Worm (Caenorhabditis elegans): ENCODE results near the gene cth-1.

Gene cth-1

ce11 chrV:16075250-16075709, 25.2 kb upstream of the cth-1 start, which contains the start of the genes F14H3.12 and srj-29 (continued):
- TF ChIP-seq ttx-3 (tag; optimal IDR thresholded peaks at IDR 0.05) (no peak), unc-3 (GFP tag; conservative IDR thresholded peaks at IDR 0.05) (no peak), unc-3 (tag; optimal IDR thresholded peaks at IDR 0.05) (no peak), unc-86 (tag; optimal IDR thresholded peaks at IDR 0.05) (no peak)

ce11 chrV:16080039-16080438, 20.4 kb upstream of the cth-1 start:
- no peak for TF ChIP-seq ets-4 (tag; optimal IDR thresholded peaks at IDR 0.05)
- no peak for TF ChIP-seq ceh-2 (tag; optimal IDR thresholded peaks at IDR 0.05)
- TF ChIP-seq unc-3 (GFP tag; conservative IDR thresholded peaks at IDR 0.05) = no peak
- TF ChIP-seq unc-3 (tag; optimal IDR thresholded peaks at IDR 0.05) = no peak
- no peak for TF ChIP-seq ceh-34 (tag; optimal IDR thresholded peaks at IDR 0.05)
- TF ChIP-seq elt-2 (tag; optimal IDR thresholded peaks at IDR 0.05) = peak; percentile 41
- TF ChIP-seq odd-2 (tag; optimal IDR thresholded peaks at IDR 0.05) = no peak
- no peak for TF ChIP-seq zip-5 (tag; optimal IDR thresholded peaks at IDR 0.05)

- no peak for TF ChIP-seq lin-11 (tag; optimal IDR thresholded peaks at IDR 0.05)
These were observed 19.8 kb upstream of the cth-1 start for ce11 chrV:16080678-16081077.

ce11 chrV:16090685-16091084, 9.8 kb upstream of the cth-1 start, which contains the start of gene F22B8.3:
F22B8.3 (plus strand) TSS chrV:16090985.
- TF ChIP-seq fax-1 (tag; optimal IDR thresholded peaks at IDR 0.05) = no peak
- no peak for TF ChIP-seq ref-2 (tag; optimal IDR thresholded peaks at IDR 0.05)
- no peak for TF ChIP-seq hlh-6 (tag; optimal IDR thresholded peaks at IDR 0.05)
- TF ChIP-seq hlh-13 (GFP tag; optimal IDR thresholded peaks at IDR 0.05) = no peak
- TF ChIP-seq gmeb-2 (tag; optimal IDR thresholded peaks at IDR 0.05) = no peak

- TF ChIP-seq ahr-1 (tag; optimal IDR thresholded peaks at IDR 0.05) = no peak
These were observed 6.2 kb upstream of the cth-1 start, which contains the start of gene F22B8.7 for ce11 chrV:16094284-16094683. F22B8.7 (plus strand) TSS chrV:16094584.

- TF ChIP-seq ceh-45 (GFP tag; IDR thresholded peaks at IDR 0.05) (no peak), hlh-13 (GFP tag; optimal IDR thresholded peaks at IDR 0.05) (no peak), T23F11.4 (GFP tag; optimal IDR thresholded peaks at IDR 0.05) (no peak), fax-1 (tag; optimal IDR thresholded peaks at IDR 0.05) (no peak), ama-1 (optimal IDR thresholded peaks at IDR 0.05) (no peak), dmd-4 (tag; optimal IDR thresholded peaks at IDR 0.05; ENCODE audit: borderline replicate concordance) (no peak), pag-3 (tag; optimal IDR thresholded peaks at IDR 0.05; ENCODE audit: borderline replicate concordance) (no peak)
These were observed 5.6 kb upstream of the cth-1 start for ce11 chrV:16094862-16095261.

ce11 chrV:16099441-16099840, 1.0 kb upstream of the cth-1 start, which contains the start of gene str-7:
str-7 (minus strand) TSS chrV:16099541.
- TF ChIP-seq elt-2 (tag; optimal IDR thresholded peaks at IDR 0.05) (peak; percentile 50), ceh-48 (tag; optimal IDR thresholded peaks at IDR 0.05) (no peak), pax-1 (tag; optimal IDR thresholded peaks at IDR 0.05) (no peak)

- no peak for TF ChIP-seq zip-5 (tag; optimal IDR thresholded peaks at IDR 0.05)
- TF ChIP-seq unc-86 (tag; optimal IDR thresholded peaks at IDR 0.05) = no peak
- no peak for TF ChIP-seq hlh-15 (tag; optimal IDR thresholded peaks at IDR 0.05)
- TF ChIP-seq Y22D7AL.16 (tag; optimal IDR thresholded peaks at IDR 0.05) = no peak
These were observed 3.1 kb downstream of the cth-1 start, which contains the start of gene argk-1 for ce11 chrV:16103594-16103993. argk-1 (plus strand) TSS chrV:16103894.

- TF ChIP-seq pha-2 (tag; optimal IDR thresholded peaks at IDR 0.05) = no peak
- no peak for TF ChIP-seq C08G9.2 (tag; optimal IDR thresholded peaks at IDR 0.05)
- no peak for TF ChIP-seq hlh-30 (tag; optimal IDR thresholded peaks at IDR 0.05; ENCODE audit: insufficient read depth)
- TF ChIP-seq dmd-4 (tag; optimal IDR thresholded peaks at IDR 0.05; ENCODE audit: borderline replicate concordance) = no peak
- no peak for TF ChIP-seq ceh-31 (tag; optimal IDR thresholded peaks at IDR 0.05)
- TF ChIP-seq madf-2 (tag; optimal IDR thresholded peaks at IDR 0.05) = no peak
- TF ChIP-seq ceh-22 (tag; optimal IDR thresholded peaks at IDR 0.05) = no peak
- TF ChIP-seq syd-9 (tag; optimal IDR thresholded peaks at IDR 0.05) = no peak
- no peak for TF ChIP-seq hlh-15 (tag; optimal IDR thresholded peaks at IDR 0.05)
- no peak for TF ChIP-seq pag-3 (tag; optimal IDR thresholded peaks at IDR 0.05; ENCODE audit: borderline replicate concordance)
- no peak for TF ChIP-seq tbx-2 (tag; optimal IDR thresholded peaks at IDR 0.05)
- no peak for TF ChIP-seq F13H6.1 (tag; optimal IDR thresholded peaks at IDR 0.05)
- no peak for TF ChIP-seq sdc-2 (tag; optimal IDR thresholded peaks at IDR 0.05)
- no peak for TF ChIP-seq ceh-48 (tag; optimal IDR thresholded peaks at IDR 0.05)
- TF ChIP-seq gmeb-2 (tag; optimal IDR thresholded peaks at IDR 0.05) = no peak
These were observed 13.8 kb downstream of the cth-1 start, which contains the start of gene srxa-16 for ce11 chrV:16114237-16114636. srxa-16 (minus strand) TSS chrV:16114337.
